Worm (Caenorhabditis elegans) whole organism, young adult: ENCODE data around the gene F17E9.2.

Experiments
- F23B12.7 ChIP-seq: sonication (generic microtip); optimal IDR thresholded peaks from 2 replicates; lab custom pipeline; 2017; ENCODE audit warnings: missing genetic modification characterization, mild to moderate bottlenecking, missing compliant biosample characterization, antibody characterized with exemption, moderate library complexity; ENCODE audit not compliant: insufficient read depth
- athp-1 ChIP-seq: sonication (generic microtip); optimal IDR thresholded peaks from 2 replicates; lab custom pipeline; 2017; ENCODE audit warnings: mild to moderate bottlenecking, missing genetic modification characterization, missing compliant biosample characterization
- bed-1 ChIP-seq: fragments of 200-800 bp; sonication (Bioruptor generic); IDR thresholded peaks from 2 replicates; pipeline ENCODE4 v1.3.6; 2022; ENCODE audit warnings: missing genetic modification reagents, missing genetic modification characterization, missing compliant biosample characterization
- ceh-100 ChIP-seq: fragments of 200-800 bp; sonication (Bioruptor generic); IDR thresholded peaks from 2 replicates; pipeline ENCODE4 v1.3.6; 2022; ENCODE audit warnings: missing genetic modification reagents, missing genetic modification characterization, missing compliant biosample characterization
- ceh-91 ChIP-seq: fragments of 200-800 bp; sonication (Bioruptor generic); IDR thresholded peaks from 2 replicates; pipeline ENCODE4 v1.3.6; 2022; ENCODE audit warnings: missing genetic modification reagents, missing genetic modification characterization, missing compliant biosample characterization
- dpl-1 ChIP-seq: fragments of 150-350 bp; optimal IDR thresholded peaks from 2 replicates; lab custom pipeline; 2014; ENCODE audit warnings: missing biosample characterization, missing genetic modification reagents, missing genetic modification characterization
- hrde-1 ChIP-seq: sonication (generic microtip); optimal IDR thresholded peaks from 2 replicates; lab custom pipeline; 2016; ENCODE audit warnings: missing genetic modification characterization, mild to moderate bottlenecking, missing compliant biosample characterization, moderate library complexity, missing genotype, missing genetic modification reagents, borderline replicate concordance
- lir-1 ChIP-seq: fragments of 200-800 bp; sonication (Bioruptor generic); conservative IDR thresholded peaks from 2 replicates; pipeline ENCODE4 v1.3.6; 2022; ENCODE audit warnings: missing genetic modification reagents, missing genetic modification characterization, missing compliant biosample characterization
- nfyb-1 ChIP-seq: fragments of 200-800 bp; sonication (Bioruptor generic); IDR thresholded peaks from 2 replicates; pipeline ENCODE4 v1.3.6; 2022; ENCODE audit warnings: missing genetic modification reagents, missing genetic modification characterization, missing compliant biosample characterization
- rcor-1 ChIP-seq: fragments of 200-800 bp; sonication (Bioruptor generic); IDR thresholded peaks from 2 replicates; pipeline ENCODE4 v1.3.6; 2022; ENCODE audit warnings: missing genetic modification reagents, missing genetic modification characterization, missing compliant biosample characterization
- unc-62 ChIP-seq: fragments of 150-350 bp; optimal IDR thresholded peaks from 2 replicates; lab custom pipeline; 2014; ENCODE audit warnings: missing biosample characterization, missing genetic modification reagents, missing genetic modification characterization

DNA sequence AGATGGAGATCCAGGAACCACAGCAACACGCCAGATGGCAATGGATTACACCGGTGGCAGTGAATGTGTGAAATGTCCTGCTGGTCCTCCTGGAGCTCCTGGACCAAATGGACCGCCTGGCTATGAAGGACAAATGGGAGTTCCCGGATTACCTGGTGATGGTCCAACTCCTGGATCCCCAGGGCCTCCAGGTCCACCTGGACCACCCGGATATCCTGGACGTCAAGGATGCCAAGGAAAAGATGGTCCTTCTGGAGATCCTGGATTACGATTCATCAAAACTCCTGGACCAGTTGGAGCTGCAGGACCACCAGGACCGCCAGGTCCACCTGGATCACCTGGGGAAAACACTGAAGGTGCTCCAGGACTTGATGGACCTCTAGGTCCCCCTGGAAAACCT, 1.6 kb downstream of the F17E9.2 start:
- TF ChIP-seq nfyb-1 (GFP tag; lab: Robert Waterston, UW), result no peak
- TF ChIP-seq ceh-100 (GFP tag; lab: Robert Waterston, UW), result no peak
- no peak for TF ChIP-seq rcor-1 (GFP tag; lab: Robert Waterston, UW)
- TF ChIP-seq unc-62 (GFP tag; lab: Kevin White, UChicago), result no peak
- no peak for TF ChIP-seq F23B12.7 (tag; lab: Kevin White, UChicago)
- no peak for TF ChIP-seq lir-1
- TF ChIP-seq bed-1 (GFP tag; lab: Robert Waterston, UW), result no peak
- TF ChIP-seq hrde-1, result no peak
- TF ChIP-seq dpl-1 (GFP tag; lab: Kevin White, UChicago), result no peak
- no peak for TF ChIP-seq athp-1 (tag; lab: Kevin White, UChicago)
- no peak for TF ChIP-seq ceh-91 (GFP tag; lab: Robert Waterston, UW)
